Worm (Caenorhabditis elegans) whole organism, L1 larva: ENCODE measurements around the gene VC5.2.

ENCODE experiments used
- C04F5.9 ChIP-seq: sonication (generic microtip); optimal IDR thresholded peaks from 2 replicates; lab custom pipeline; 2016; ENCODE audit warnings: missing genetic modification characterization, missing compliant biosample characterization
- alr-1 ChIP-seq: fragments of 200-800 bp; sonication (Bioruptor generic); optimal IDR thresholded peaks from 2 replicates; lab custom pipeline; 2018; ENCODE audit warnings: borderline replicate concordance, mild to moderate bottlenecking, missing genetic modification characterization, missing compliant biosample characterization
- ama-1 ChIP-seq: fragments of 150-350 bp; optimal IDR thresholded peaks from 2 replicates; lab custom pipeline; 2014
- blmp-1 ChIP-seq: fragments of 150-350 bp; optimal IDR thresholded peaks from 2 replicates; lab custom pipeline; 2014; ENCODE audit warnings: missing biosample characterization, missing genetic modification characterization
- ceh-8 ChIP-seq: fragments of 200-800 bp; sonication (Bioruptor generic); optimal IDR thresholded peaks from 2 replicates; lab custom pipeline; 2018; ENCODE audit warnings: mild to moderate bottlenecking, missing genetic modification characterization, moderate library complexity, missing compliant biosample characterization
- ceh-82 ChIP-seq, 3 experiments: fragments of 150-350 bp in 1 of 3; sonication (generic microtip) in 2 of 3; optimal IDR thresholded peaks; 2 replicates each; lab custom pipeline; 2014 to 2017; ENCODE audit warnings: missing biosample characterization in 3 of 3, missing genetic modification characterization in 3 of 3
- dpl-1 ChIP-seq, 3 experiments: fragments of 150-350 bp in 2 of 3; sonication (generic microtip) in 1 of 3; optimal IDR thresholded peaks; 2 replicates each; lab custom pipeline; 2014 to 2017; ENCODE audit warnings: missing biosample characterization in 3 of 3, missing genetic modification characterization in 3 of 3, missing genetic modification reagents in 3 of 3
- dsc-1 ChIP-seq: sonication (generic microtip); optimal IDR thresholded peaks from 2 replicates; lab custom pipeline; 2016; ENCODE audit warnings: mild to moderate bottlenecking, missing genetic modification characterization, missing compliant biosample characterization
- efl-1 ChIP-seq, 4 experiments: fragments of 150-350 bp; optimal IDR thresholded peaks in 3 of 4; peaks in 1 of 4; 1 replicate in 1 of 4; 2 replicates in 3 of 4; lab custom pipeline; 2014; ENCODE audit warnings: missing biosample characterization in 2 of 4, missing genetic modification characterization in 2 of 4, missing genetic modification reagents in 2 of 4
- efl-3 ChIP-seq: fragments of 200-800 bp; sonication (Bioruptor generic); optimal IDR thresholded peaks from 2 replicates; lab custom pipeline; 2018; ENCODE audit warnings: mild to moderate bottlenecking, missing genetic modification characterization, missing compliant biosample characterization
- egl-13 ChIP-seq: sonication (generic microtip); optimal IDR thresholded peaks from 2 replicates; lab custom pipeline; 2016; ENCODE audit warnings: missing genotype, missing genetic modification reagents, missing genetic modification characterization, missing compliant biosample characterization
- elt-2 ChIP-seq: sonication (generic microtip); optimal IDR thresholded peaks from 2 replicates; lab custom pipeline; 2016; ENCODE audit warnings: missing genetic modification characterization, mild to moderate bottlenecking, inconsistent platforms, missing compliant biosample characterization, missing genetic modification reagents
- fkh-10 ChIP-seq: sonication (generic microtip); optimal IDR thresholded peaks from 2 replicates; lab custom pipeline; 2017; ENCODE audit warnings: missing biosample characterization, missing genetic modification reagents, missing genetic modification characterization
- fos-1 ChIP-seq: fragments of 150-350 bp; optimal IDR thresholded peaks from 2 replicates; lab custom pipeline; 2014; ENCODE audit warnings: missing biosample characterization, missing genetic modification characterization
- grh-1 ChIP-seq: fragments of 200-800 bp; sonication (Bioruptor generic); IDR thresholded peaks from 2 replicates; pipeline ENCODE4 v1.3.6; 2022; ENCODE audit warnings: missing genetic modification reagents, missing genetic modification characterization, missing compliant biosample characterization
- hlh-4 ChIP-seq: sonication (generic microtip); optimal IDR thresholded peaks from 2 replicates; lab custom pipeline; 2016; ENCODE audit warnings: mild to moderate bottlenecking, missing genetic modification characterization, missing compliant biosample characterization
- hpl-2 ChIP-seq: fragments of 150-350 bp; optimal IDR thresholded peaks from 2 replicates; lab custom pipeline; 2014; ENCODE audit warnings: missing biosample characterization, missing genetic modification reagents, missing genetic modification characterization
- jun-1 ChIP-seq: fragments of 150-350 bp; optimal IDR thresholded peaks from 2 replicates; lab custom pipeline; 2014; ENCODE audit warnings: missing biosample characterization, missing genetic modification reagents, missing genetic modification characterization
- lin-13 ChIP-seq: fragments of 150-350 bp; optimal IDR thresholded peaks from 2 replicates; lab custom pipeline; 2014; ENCODE audit warnings: missing biosample characterization, missing genetic modification reagents, missing genetic modification characterization
- lin-39 ChIP-seq: fragments of 150-350 bp; optimal IDR thresholded peaks from 2 replicates; lab custom pipeline; 2014; ENCODE audit warnings: missing biosample characterization, missing genetic modification reagents, missing genetic modification characterization
- lir-3 ChIP-seq: sonication (generic microtip); optimal IDR thresholded peaks from 2 replicates; lab custom pipeline; 2016; ENCODE audit warnings: mild to moderate bottlenecking, missing genetic modification characterization, moderate library complexity, missing compliant biosample characterization; ENCODE audit not compliant: poor library complexity
- lsy-2 ChIP-seq, 2 experiments: fragments of 150-350 bp; optimal IDR thresholded peaks; 2 replicates each; lab custom pipeline; 2014; ENCODE audit warnings: missing biosample characterization in 2 of 2, missing genetic modification characterization in 2 of 2
- mab-9 ChIP-seq: fragments of 200-800 bp; sonication (Bioruptor generic); IDR thresholded peaks from 2 replicates; pipeline ENCODE4 v1.3.6; 2022; ENCODE audit warnings: missing genetic modification reagents, missing genetic modification characterization, missing compliant biosample characterization
- mdl-1 ChIP-seq, 2 experiments: fragments of 150-350 bp; optimal IDR thresholded peaks; 2 replicates each; lab custom pipeline; 2014 to 2017; ENCODE audit warnings: missing biosample characterization in 2 of 2, missing genetic modification characterization in 2 of 2, inconsistent platforms in 1 of 2
- mef-2 ChIP-seq: fragments of 150-350 bp; optimal IDR thresholded peaks from 2 replicates; lab custom pipeline; 2014; ENCODE audit warnings: missing biosample characterization, missing genetic modification characterization
- mep-1 ChIP-seq: fragments of 150-350 bp; optimal IDR thresholded peaks from 2 replicates; lab custom pipeline; 2014; ENCODE audit warnings: missing biosample characterization, missing genetic modification characterization
- nhr-11 ChIP-seq: fragments of 150-350 bp; optimal IDR thresholded peaks from 2 replicates; lab custom pipeline; 2014; ENCODE audit warnings: missing biosample characterization, missing genetic modification characterization
- nhr-12 ChIP-seq: sonication (generic microtip); optimal IDR thresholded peaks from 2 replicates; lab custom pipeline; 2017; ENCODE audit warnings: missing biosample characterization, missing genetic modification characterization
- nhr-19 ChIP-seq: fragments of 200-800 bp; sonication (Bioruptor generic); conservative IDR thresholded peaks from 2 replicates; pipeline ENCODE4 v1.3.6; 2022; ENCODE audit warnings: missing genetic modification characterization, missing compliant biosample characterization
- nhr-20 ChIP-seq: sonication (generic microtip); optimal IDR thresholded peaks from 2 replicates; lab custom pipeline; 2016; ENCODE audit warnings: mild to moderate bottlenecking, missing genetic modification characterization, missing compliant biosample characterization
- nhr-71 ChIP-seq: sonication (generic microtip); optimal IDR thresholded peaks from 2 replicates; lab custom pipeline; 2016; ENCODE audit warnings: mild to moderate bottlenecking, missing genetic modification characterization, moderate library complexity, missing compliant biosample characterization
- nhr-84 ChIP-seq: sonication (generic microtip); optimal IDR thresholded peaks from 2 replicates; lab custom pipeline; 2017; ENCODE audit warnings: missing biosample characterization, missing genetic modification characterization
- nhr-85 ChIP-seq: sonication (generic microtip); peaks from one replicate; lab custom pipeline; 2016; ENCODE audit warnings: missing genetic modification characterization, inconsistent platforms, missing compliant biosample characterization
- pag-3 ChIP-seq: sonication (generic microtip); optimal IDR thresholded peaks from 2 replicates; lab custom pipeline; 2017; ENCODE audit warnings: missing genetic modification characterization, mild to moderate bottlenecking, missing compliant biosample characterization, antibody characterized with exemption, borderline replicate concordance; ENCODE audit not compliant: insufficient read depth
- pax-3 ChIP-seq: fragments of 200-800 bp; sonication (Bioruptor generic); optimal IDR thresholded peaks from 2 replicates; lab custom pipeline; 2018; ENCODE audit warnings: mild to moderate bottlenecking, missing genetic modification characterization, moderate library complexity, missing compliant biosample characterization
- rnt-1 ChIP-seq: sonication (generic microtip); optimal IDR thresholded peaks from 2 replicates; lab custom pipeline; 2016; ENCODE audit warnings: mild to moderate bottlenecking, missing genetic modification characterization, moderate library complexity, missing compliant biosample characterization
- skn-1 ChIP-seq: fragments of 150-350 bp; optimal IDR thresholded peaks from 2 replicates; lab custom pipeline; 2014; ENCODE audit warnings: missing biosample characterization, missing genetic modification characterization
- sptf-1 ChIP-seq: fragments of 150-350 bp; optimal IDR thresholded peaks from 2 replicates; lab custom pipeline; 2014; ENCODE audit warnings: missing biosample characterization, missing genetic modification characterization
- sup-37 ChIP-seq: fragments of 200-800 bp; sonication (Bioruptor generic); optimal IDR thresholded peaks from 2 replicates; lab custom pipeline; 2018; ENCODE audit warnings: mild to moderate bottlenecking, missing genetic modification characterization, missing compliant biosample characterization
- tlp-1 ChIP-seq: fragments of 150-350 bp; optimal IDR thresholded peaks from 2 replicates; lab custom pipeline; 2014; ENCODE audit warnings: missing biosample characterization, missing genetic modification characterization
- unc-130 ChIP-seq: fragments of 150-350 bp; optimal IDR thresholded peaks from 2 replicates; lab custom pipeline; 2017; ENCODE audit warnings: missing biosample characterization, missing genetic modification characterization, inconsistent platforms
- unc-62 ChIP-seq: fragments of 150-350 bp; optimal IDR thresholded peaks from 2 replicates; lab custom pipeline; 2014; ENCODE audit warnings: missing biosample characterization, missing genetic modification reagents, missing genetic modification characterization
- unc-98 ChIP-seq: fragments of 200-800 bp; sonication (Bioruptor generic); IDR thresholded peaks from 2 replicates; pipeline ENCODE4 v1.3.6; 2022; ENCODE audit warnings: missing genetic modification characterization, missing compliant biosample characterization
- vab-15 ChIP-seq: sonication (generic microtip); optimal IDR thresholded peaks from 2 replicates; lab custom pipeline; 2017; ENCODE audit warnings: missing genotype, mild to moderate bottlenecking, missing genetic modification characterization, missing compliant biosample characterization
- zag-1 ChIP-seq: fragments of 150-350 bp; optimal IDR thresholded peaks from 2 replicates; lab custom pipeline; 2014; ENCODE audit warnings: missing biosample characterization, missing genetic modification characterization
- ztf-11 ChIP-seq, 2 experiments: sonication (generic microtip); optimal IDR thresholded peaks; 2 replicates each; lab custom pipeline; 2016 to 2017; ENCODE audit warnings: missing genetic modification characterization in 2 of 2, missing biosample characterization in 1 of 2, missing compliant biosample characterization in 1 of 2
- ztf-4 ChIP-seq: fragments of 150-350 bp; optimal IDR thresholded peaks from 2 replicates; lab custom pipeline; 2014; ENCODE audit warnings: missing biosample characterization, missing genetic modification characterization

Gene VC5.2

DNA sequence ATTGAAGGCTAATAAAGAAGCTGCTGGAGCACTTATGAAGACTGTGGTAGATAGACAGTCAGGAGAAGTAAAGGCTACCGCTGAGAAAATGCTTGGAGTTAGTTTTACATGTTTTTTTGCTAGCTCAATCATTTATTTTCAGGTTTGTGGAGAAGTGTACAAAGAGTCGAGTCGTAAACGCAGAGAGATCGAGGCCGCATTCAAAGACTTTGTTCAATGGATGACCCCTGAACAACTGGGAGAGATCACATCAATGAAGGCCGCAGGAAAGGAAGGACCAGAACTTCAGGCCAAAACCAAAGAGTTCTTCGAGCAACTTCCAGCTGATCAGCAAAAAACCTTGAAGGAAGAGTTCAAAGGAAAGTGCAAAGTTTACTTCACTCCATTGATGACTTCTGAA is 7.0 kb upstream of the VC5.2 start:
- no peak for TF ChIP-seq hlh-4 (tag; lab: Kevin White, UChicago)
- TF ChIP-seq nhr-85 (tag; lab: Kevin White, UChicago) = no peak
- TF ChIP-seq nhr-71 = no peak
- no peak for TF ChIP-seq efl-1 (optimal IDR thresholded peaks at IDR 0.05; lab: Kevin White, UChicago)
- no peak for TF ChIP-seq efl-1 (GFP tag; optimal IDR thresholded peaks at IDR 0.05 in 1 of 2; lab: Kevin White, UChicago)
- TF ChIP-seq lin-13 (GFP tag; lab: Kevin White, UChicago) = no peak
- TF ChIP-seq mep-1 (tag; lab: Kevin White, UChicago) = no peak
- no peak for TF ChIP-seq nhr-12 (tag; lab: Kevin White, UChicago)
- no peak for TF ChIP-seq pag-3 (tag; lab: Kevin White, UChicago)
- no peak for TF ChIP-seq grh-1 (GFP tag; lab: Robert Waterston, UW)
- TF ChIP-seq fkh-10 = no peak
- no peak for TF ChIP-seq jun-1 (tag; lab: Kevin White, UChicago)
- no peak for TF ChIP-seq rnt-1 (tag; lab: Kevin White, UChicago)
- no peak for TF ChIP-seq ceh-8 (GFP tag; lab: Kevin White, UChicago)
- TF ChIP-seq tlp-1 = no peak
- TF ChIP-seq blmp-1 (tag; lab: Kevin White, UChicago) = no peak
- TF ChIP-seq sup-37 = no peak
- no peak for TF ChIP-seq mab-9 (GFP tag; lab: Robert Waterston, UW)

- TF ChIP-seq tlp-1 (no peak), nhr-84 (no peak), ztf-4 (tag; lab: Kevin White, UChicago) (no peak), lin-39 (tag; lab: Kevin White, UChicago) (no peak), vab-15 (tag; lab: Kevin White, UChicago) (no peak), hpl-2 (GFP tag; lab: Kevin White, UChicago) (no peak), unc-62 (no peak), egl-13 (tag; lab: Kevin White, UChicago) (no peak), grh-1 (GFP tag; lab: Robert Waterston, UW) (no peak), nhr-71 (no peak), pax-3 (tag; lab: Kevin White, UChicago) (no peak), C04F5.9 (tag; lab: Kevin White, UChicago) (no peak), nhr-11 (tag; lab: Kevin White, UChicago) (no peak), efl-1 (optimal IDR thresholded peaks at IDR 0.05; lab: Kevin White, UChicago) (no peak), efl-1 (GFP tag; optimal IDR thresholded peaks at IDR 0.05 in 1 of 2; lab: Kevin White, UChicago) (no peak), dpl-1 (GFP tag; optimal IDR thresholded peaks at IDR 0.05; lab: Kevin White, UChicago) (no peak), unc-130 (tag; lab: Kevin White, UChicago) (no peak), efl-3 (no peak), unc-98 (GFP tag; lab: Robert Waterston, UW) (no peak), nhr-20 (tag; lab: Kevin White, UChicago) (no peak)
Observed at ce11 chrV:7079388-7079787, 6.4 kb upstream of the VC5.2 start.

DNA sequence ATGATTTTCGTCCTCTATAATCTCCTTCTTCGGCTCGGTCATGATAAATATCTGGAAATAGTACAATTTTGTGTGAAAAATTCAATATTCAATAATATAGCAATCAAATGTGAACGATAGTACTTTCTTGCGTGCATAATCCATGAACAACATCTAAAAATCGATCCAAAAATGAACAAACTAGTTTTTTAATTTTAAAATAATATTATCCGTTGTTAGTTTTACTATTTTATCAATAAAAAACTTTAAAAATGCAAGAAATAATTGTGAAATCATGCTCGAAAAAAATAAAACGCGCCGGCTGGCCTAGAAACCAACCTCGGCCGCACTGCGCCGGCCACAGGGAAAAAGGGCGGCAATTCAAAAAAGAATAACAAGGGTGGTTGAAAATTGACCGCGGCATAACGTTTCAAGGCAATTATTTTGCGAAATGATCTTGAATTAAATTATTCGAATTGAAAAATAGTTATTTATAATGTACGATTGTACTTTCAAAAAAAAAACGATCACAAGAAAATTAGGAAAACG is 1.1 kb upstream of the VC5.2 start, which contains the start of gene mys-1:
mys-1 (minus strand) TSS at position 51 of the 528 bp plus-strand sequence.
- TF ChIP-seq blmp-1 (tag; lab: Kevin White, UChicago) (no peak), skn-1 (tag; lab: Kevin White, UChicago) (peak; percentile 47), nhr-85 (tag; lab: Kevin White, UChicago) (peak; percentile 88), fos-1 (tag; lab: Kevin White, UChicago) (no peak), lir-3 (tag; lab: Kevin White, UChicago) (peak; percentile 89), lin-13 (GFP tag; lab: Kevin White, UChicago) (peak; percentile 34), nhr-12 (tag; lab: Kevin White, UChicago) (no peak), nhr-19 (GFP tag; lab: Robert Waterston, UW) (peak; percentile 69), fkh-10 (no peak), ztf-11 (tag; optimal IDR thresholded peaks at IDR 0.05; lab: Kevin White, UChicago) (peak in 1 of 2 experiments; percentile 81), unc-130 (tag; lab: Kevin White, UChicago) (no peak), alr-1 (tag; lab: Kevin White, UChicago) (no peak), ceh-82 (tag; optimal IDR thresholded peaks at IDR 0.05; lab: Kevin White, UChicago) (peak; percentile 31 to 41 (median 35)), mdl-1 (tag; optimal IDR thresholded peaks at IDR 0.05; lab: Kevin White, UChicago) (peak in 1 of 2 experiments; percentile 21), elt-2 (tag; lab: Kevin White, UChicago) (no peak), mef-2 (no peak), lsy-2 (tag; optimal IDR thresholded peaks at IDR 0.05; lab: Kevin White, UChicago) (peak; percentile 48 to 54), unc-98 (GFP tag; lab: Robert Waterston, UW) (peak; percentile 46; the same call in 1 of the 2 replicates), mep-1 (tag; lab: Kevin White, UChicago) (peak; percentile 54), rnt-1 (tag; lab: Kevin White, UChicago) (peak; percentile 97), hlh-4 (tag; lab: Kevin White, UChicago) (no peak), mab-9 (GFP tag; lab: Robert Waterston, UW) (no peak), dsc-1 (peak; percentile 72), zag-1 (tag; lab: Kevin White, UChicago) (no peak), sptf-1 (tag; lab: Kevin White, UChicago) (no peak), ama-1 (lab: Kevin White, UChicago) (no peak)
